Worm (Caenorhabditis elegans) whole organism, L3 larva: ENCODE results near the gene C14B4.2.

ENCODE experiments used
- egl-27 ChIP-seq: sonication (generic microtip); optimal IDR thresholded peaks from 4 replicates; lab custom pipeline; 2017; ENCODE audit warnings: missing biosample characterization, missing genetic modification reagents, missing genetic modification characterization
- elt-3 ChIP-seq, 3 experiments: fragments of 150-350 bp in 1 of 3; sonication (generic microtip) in 2 of 3; optimal IDR thresholded peaks; 2 replicates in 2 of 3; 4 replicates in 1 of 3; lab custom pipeline; 2014 to 2017; ENCODE audit warnings: missing biosample characterization in 3 of 3, missing genetic modification characterization in 3 of 3

DNA sequence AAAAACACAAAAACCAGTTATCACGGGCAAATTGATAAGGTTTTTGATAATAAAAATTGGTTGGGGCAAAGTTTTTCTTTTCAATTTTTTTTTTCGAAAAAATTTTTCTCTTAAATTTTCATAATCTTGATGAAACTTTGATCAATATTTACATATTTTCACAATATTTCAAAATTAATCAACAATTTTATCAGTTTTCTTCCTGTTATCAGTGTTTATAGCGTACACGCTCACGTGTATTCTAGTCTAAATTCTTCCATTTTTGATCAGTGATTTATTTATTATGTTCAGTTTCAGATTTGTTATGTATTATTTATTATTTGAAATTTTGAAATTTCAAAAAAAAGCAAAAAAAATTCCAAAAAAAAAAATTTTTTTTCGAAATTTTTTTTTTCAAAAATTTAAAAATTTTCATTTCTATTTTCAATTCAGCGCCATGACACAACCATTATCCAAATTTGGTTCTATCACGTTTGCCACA is 14.6 kb upstream of the C14B4.2 start, which contains the start of gene nceh-1:
- TF ChIP-seq egl-27 (no peak), elt-3 (tag; optimal IDR thresholded peaks at IDR 0.05; lab: Kevin White, UChicago) (no peak)
